Fruit fly (Drosophila melanogaster): ENCODE data around the gene Afti.
A peak's percentile ranks its signal among the peaks of the same experiment; 100 is the strongest.

The Afti gene

dm6 chr3R:14354599-14354998, 28.1 kb upstream of the Afti start:
- TF ChIP-seq HLH106 (tag; optimal IDR thresholded peaks at IDR 0.05): peak; percentile 43
- TF ChIP-seq h (GFP tag; optimal IDR thresholded peaks at IDR 0.05): peak; percentile 7
- TF ChIP-seq CG32264 (GFP tag; optimal IDR thresholded peaks at IDR 0.05): no peak
- TF ChIP-seq Hr78 (GFP tag; optimal IDR thresholded peaks at IDR 0.05): no peak
- no peak for TF ChIP-seq pan (optimal IDR thresholded peaks at IDR 0.05)
- peak in 1 of 2 experiments; percentile 36 for TF ChIP-seq foxo (GFP tag; optimal IDR thresholded peaks at IDR 0.05)
- TF ChIP-seq Vsx2 (GFP tag; optimal IDR thresholded peaks at IDR 0.05; ENCODE audit: partially characterized antibody): no peak
- no peak for TF ChIP-seq ey (GFP tag; optimal IDR thresholded peaks at IDR 0.05)
- TF ChIP-seq CG9705 (GFP tag; optimal IDR thresholded peaks at IDR 0.05): no peak
- no peak for TF ChIP-seq CrebA (GFP tag; optimal IDR thresholded peaks at IDR 0.05; ENCODE audit: borderline replicate concordance)

DNA sequence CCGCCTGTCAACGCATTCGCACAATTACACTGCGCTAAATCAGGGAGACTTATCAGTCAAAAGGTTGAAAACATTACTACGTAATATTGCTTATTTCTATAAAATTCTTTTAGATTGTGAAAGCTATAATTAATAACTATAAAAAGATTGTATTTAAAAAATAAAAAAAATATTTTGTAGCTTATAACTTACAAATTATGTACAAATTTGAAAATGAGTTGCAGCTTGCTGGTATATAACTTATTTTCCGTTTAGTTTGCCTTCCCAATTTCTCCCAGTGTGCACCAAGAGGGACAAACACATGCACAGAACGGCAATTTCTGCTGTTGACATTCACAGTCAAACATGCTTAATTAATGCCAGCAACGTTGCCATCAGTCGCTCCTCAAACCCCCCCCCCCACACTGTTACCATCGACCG, 27.3 kb upstream of the Afti start:
- peak; percentile 14 for TF ChIP-seq ey (GFP tag; optimal IDR thresholded peaks at IDR 0.05)
- TF ChIP-seq h (GFP tag; optimal IDR thresholded peaks at IDR 0.05): peak; percentile 81
- peak; percentile 31 for TF ChIP-seq br (GFP tag; optimal IDR thresholded peaks at IDR 0.05)
- TF ChIP-seq rgr (GFP tag; optimal IDR thresholded peaks at IDR 0.05): peak; percentile 69
- TF ChIP-seq OdsH (GFP tag; optimal IDR thresholded peaks at IDR 0.05): peak; percentile 70
- TF ChIP-seq HLH106 (tag; optimal IDR thresholded peaks at IDR 0.05): peak; percentile 95
- peak; percentile 10 for TF ChIP-seq Dfd (GFP tag; optimal IDR thresholded peaks at IDR 0.05)
- TF ChIP-seq CG9705 (GFP tag; optimal IDR thresholded peaks at IDR 0.05): peak; percentile 84
- no peak for TF ChIP-seq dsf (GFP tag; optimal IDR thresholded peaks at IDR 0.05; ENCODE audit: borderline replicate concordance)
- TF ChIP-seq Hnf4 (GFP tag; optimal IDR thresholded peaks at IDR 0.05): peak; percentile 27
- no peak for TF ChIP-seq Mio (GFP tag; optimal IDR thresholded peaks at IDR 0.05)
- TF ChIP-seq Hr83 (GFP tag; optimal IDR thresholded peaks at IDR 0.05; ENCODE audit: poor library complexity, severe bottlenecking): peak; percentile 26
- TF ChIP-seq Dif (GFP tag; optimal IDR thresholded peaks at IDR 0.05; ENCODE audit: partially characterized antibody): no peak
- peak; percentile 74 for TF ChIP-seq fru (GFP tag; optimal IDR thresholded peaks at IDR 0.05)
- TF ChIP-seq Sp1 (GFP tag; optimal IDR thresholded peaks at IDR 0.05): peak; percentile 85
- TF ChIP-seq foxo (GFP tag; optimal IDR thresholded peaks at IDR 0.05): peak in 1 of 2 experiments; percentile 84
- no peak for TF ChIP-seq jim (GFP tag; optimal IDR thresholded peaks at IDR 0.05)
- TF ChIP-seq woc (GFP tag; optimal IDR thresholded peaks at IDR 0.05): no peak
- peak; percentile 67 for TF ChIP-seq psq (GFP tag; optimal IDR thresholded peaks at IDR 0.05)
- TF ChIP-seq Hr78 (GFP tag; optimal IDR thresholded peaks at IDR 0.05): no peak
- TF ChIP-seq CrebA (GFP tag; optimal IDR thresholded peaks at IDR 0.05; ENCODE audit: borderline replicate concordance): peak; percentile 12
- TF ChIP-seq Rel (GFP tag; optimal IDR thresholded peaks at IDR 0.05): no peak
- peak; percentile 57 for TF ChIP-seq Rel (tag; optimal IDR thresholded peaks at IDR 0.05)
- TF ChIP-seq dmrt93B (GFP tag; optimal IDR thresholded peaks at IDR 0.05): peak; percentile 91
- TF ChIP-seq sage (GFP tag; optimal IDR thresholded peaks at IDR 0.05): peak; percentile 22

DNA sequence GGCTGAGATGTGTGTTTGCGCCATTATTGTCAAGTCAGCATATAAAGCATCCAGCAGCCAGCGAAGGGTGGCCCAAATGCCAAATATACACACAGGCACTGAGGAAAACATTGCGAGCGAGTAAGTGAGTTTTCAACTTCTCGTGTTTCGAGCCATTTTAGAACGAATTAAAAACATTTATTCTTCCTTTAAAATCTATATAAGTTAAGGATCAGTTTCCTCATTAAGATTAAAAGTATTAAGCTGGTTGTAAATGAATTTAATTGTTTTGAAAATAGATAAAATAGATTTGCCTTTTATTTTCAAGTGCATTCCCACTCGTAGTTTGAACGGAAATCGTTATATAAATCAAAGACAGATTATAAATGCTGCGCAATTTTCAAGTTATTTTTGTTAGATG, 24.9 kb upstream of the Afti start:
- peak in 1 of 2 experiments; percentile 5 for TF ChIP-seq foxo (GFP tag; optimal IDR thresholded peaks at IDR 0.05)
- no peak for TF ChIP-seq pan (optimal IDR thresholded peaks at IDR 0.05)
- TF ChIP-seq sv (GFP tag; optimal IDR thresholded peaks at IDR 0.05): peak; percentile 43
- no peak for TF ChIP-seq h (GFP tag; optimal IDR thresholded peaks at IDR 0.05)
- no peak for TF ChIP-seq br (GFP tag; optimal IDR thresholded peaks at IDR 0.05)
- TF ChIP-seq dmrt93B (GFP tag; optimal IDR thresholded peaks at IDR 0.05): no peak

dm6 chr3R:14348480-14348879, 22.0 kb upstream of the Afti start:
- TF ChIP-seq Dfd (GFP tag; optimal IDR thresholded peaks at IDR 0.05) (peak; percentile 40), rgr (GFP tag; optimal IDR thresholded peaks at IDR 0.05) (no peak)

dm6 chr3R:14346838-14347745, 20.6 kb upstream of the Afti start:
- TF ChIP-seq Vsx2 (GFP tag; optimal IDR thresholded peaks at IDR 0.05; ENCODE audit: partially characterized antibody) (no peak), Abd-B (GFP tag; optimal IDR thresholded peaks at IDR 0.05) (no peak), HLH106 (tag; optimal IDR thresholded peaks at IDR 0.05) (no peak), rgr (GFP tag; optimal IDR thresholded peaks at IDR 0.05) (peak; percentile 3), Hr83 (GFP tag; optimal IDR thresholded peaks at IDR 0.05; ENCODE audit: poor library complexity, severe bottlenecking) (no peak), woc (GFP tag; optimal IDR thresholded peaks at IDR 0.05) (no peak), psq (GFP tag; optimal IDR thresholded peaks at IDR 0.05) (no peak), usp (GFP tag; optimal IDR thresholded peaks at IDR 0.05) (no peak), sv (GFP tag; optimal IDR thresholded peaks at IDR 0.05) (peak; percentile 38), ey (GFP tag; optimal IDR thresholded peaks at IDR 0.05) (peak; percentile 13), fru (GFP tag; optimal IDR thresholded peaks at IDR 0.05) (no peak), lola (GFP tag; optimal IDR thresholded peaks at IDR 0.05) (no peak), CG32264 (GFP tag; optimal IDR thresholded peaks at IDR 0.05) (no peak), Hr78 (GFP tag; optimal IDR thresholded peaks at IDR 0.05) (no peak), Hnf4 (GFP tag; optimal IDR thresholded peaks at IDR 0.05) (no peak), foxo (GFP tag; optimal IDR thresholded peaks at IDR 0.05) (peak in 1 of 2 experiments; percentile 25), jim (GFP tag; optimal IDR thresholded peaks at IDR 0.05) (no peak), Rel (GFP tag; optimal IDR thresholded peaks at IDR 0.05) (no peak), Rel (tag; optimal IDR thresholded peaks at IDR 0.05) (no peak), dsf (GFP tag; optimal IDR thresholded peaks at IDR 0.05; ENCODE audit: borderline replicate concordance) (no peak), h (GFP tag; optimal IDR thresholded peaks at IDR 0.05) (peak; percentile 12), Myc (optimal IDR thresholded peaks at IDR 0.05) (no peak), CG9705 (GFP tag; optimal IDR thresholded peaks at IDR 0.05) (no peak), N (GFP tag; optimal IDR thresholded peaks at IDR 0.05) (no peak), Mio (GFP tag; optimal IDR thresholded peaks at IDR 0.05) (no peak), tai (GFP tag; optimal IDR thresholded peaks at IDR 0.05) (no peak), brk (GFP tag; optimal IDR thresholded peaks at IDR 0.05) (no peak)
